Worm (Caenorhabditis elegans) whole organism, L4 larva: ENCODE results near the gene ceh-23.

Experiments used
- ama-1 ChIP-seq: fragments of 150-350 bp; optimal IDR thresholded peaks from 2 replicates; lab custom pipeline; 2014; ENCODE audit warnings: inconsistent platforms, mixed read lengths
- daf-16 ChIP-seq, 3 experiments: sonication (generic microtip); optimal IDR thresholded peaks; 2 replicates each; lab custom pipeline; 2016 to 2017; ENCODE audit warnings: missing genetic modification characterization in 3 of 3, missing genetic modification reagents in 3 of 3, mild to moderate bottlenecking in 2 of 3, missing compliant biosample characterization in 2 of 3, missing biosample characterization in 1 of 3, moderate library complexity in 1 of 3
- nhr-237 ChIP-seq: sonication (generic microtip); optimal IDR thresholded peaks from 2 replicates; lab custom pipeline; 2017; ENCODE audit warnings: missing biosample characterization, missing genetic modification characterization
- nhr-76 ChIP-seq: fragments of 150-350 bp; optimal IDR thresholded peaks from 2 replicates; lab custom pipeline; 2014; ENCODE audit warnings: missing biosample characterization, missing genetic modification characterization
- zag-1 ChIP-seq: fragments of 150-350 bp; optimal IDR thresholded peaks from 2 replicates; lab custom pipeline; 2014; ENCODE audit warnings: missing biosample characterization, missing genetic modification characterization
- ztf-11 ChIP-seq: fragments of 150-350 bp; optimal IDR thresholded peaks from 2 replicates; lab custom pipeline; 2014; ENCODE audit warnings: missing biosample characterization, missing genetic modification characterization

- no peak for TF ChIP-seq nhr-76 (tag; lab: Kevin White, UChicago)
- no peak for TF ChIP-seq daf-16 (GFP tag; optimal IDR thresholded peaks at IDR 0.05; lab: Kevin White, UChicago)
- TF ChIP-seq daf-16 (tag; optimal IDR thresholded peaks at IDR 0.05; lab: Kevin White, UChicago) = no peak
- no peak for TF ChIP-seq nhr-237 (tag; lab: Kevin White, UChicago)
- no peak for TF ChIP-seq ztf-11 (tag; lab: Kevin White, UChicago)
- no peak for TF ChIP-seq zag-1 (tag; lab: Kevin White, UChicago)
- no peak for TF ChIP-seq ama-1
Observed at ce11 chrIII:7815056-7815366, 24.4 kb upstream of the ceh-23 start.
